Fruit fly (Drosophila melanogaster) whole organism, embryonic: ENCODE results near the gene Plc21C.
A peak's percentile ranks its signal among the peaks of the same experiment; 100 is the strongest.

ENCODE experiments used
- Blimp-1 ChIP-seq: fragments of 200-800 bp; sonication (Bioruptor generic); optimal IDR thresholded peaks from 3 replicates; lab custom pipeline; 2018; ENCODE audit warnings: missing biosample characterization, missing genetic modification characterization, mild to moderate bottlenecking, moderate library complexity, missing genetic modification reagents
- CG11085 ChIP-seq: fragments of 200-800 bp; sonication (Bioruptor generic); IDR thresholded peaks from 2 replicates; pipeline ENCODE4 v1.3.6; 2022; ENCODE audit warnings: missing biosample characterization, missing genetic modification characterization
- CG11093 ChIP-seq: fragments of 200-800 bp; sonication (Bioruptor generic); IDR thresholded peaks from 3 replicates; pipeline ENCODE4 v1.3.6; 2022; ENCODE audit warnings: missing biosample characterization, missing genetic modification characterization
- CG11504 ChIP-seq: fragments of 200-800 bp; sonication (Bioruptor generic); optimal IDR thresholded peaks from 3 replicates; lab custom pipeline; 2019; ENCODE audit warnings: missing biosample characterization, mild to moderate bottlenecking, missing genetic modification characterization, moderate library complexity
- CG13296 ChIP-seq: fragments of 200-800 bp; sonication (Bioruptor generic); optimal IDR thresholded peaks from 3 replicates; lab custom pipeline; 2018; ENCODE audit warnings: missing biosample characterization, mild to moderate bottlenecking, missing genetic modification characterization
- CG13775 ChIP-seq: fragments of 200-800 bp; sonication (Bioruptor generic); optimal IDR thresholded peaks from 3 replicates; lab custom pipeline; 2017; ENCODE audit warnings: missing biosample characterization, mild to moderate bottlenecking, missing genetic modification characterization
- CG15269 ChIP-seq: fragments of 200-800 bp; sonication (Bioruptor generic); optimal IDR thresholded peaks from 2 replicates; lab custom pipeline; 2018; ENCODE audit warnings: missing biosample characterization, mild to moderate bottlenecking, missing genetic modification characterization, moderate library complexity
- CG16779 ChIP-seq: fragments of 200-800 bp; sonication (Bioruptor generic); IDR thresholded peaks from 2 replicates; pipeline ENCODE4 v1.3.6; 2022; ENCODE audit warnings: missing biosample characterization, missing genetic modification characterization
- CG17359 ChIP-seq: fragments of 200-800 bp; sonication (Bioruptor generic); optimal IDR thresholded peaks from 3 replicates; lab custom pipeline; 2018; ENCODE audit warnings: missing biosample characterization, mild to moderate bottlenecking, missing genetic modification characterization, moderate library complexity
- CG18764 ChIP-seq: fragments of 200-800 bp; sonication (Bioruptor generic); optimal IDR thresholded peaks from 3 replicates; lab custom pipeline; 2016; ENCODE audit warnings: missing biosample characterization, missing genetic modification characterization
- CG2120 ChIP-seq: fragments of 200-800 bp; sonication (Bioruptor generic); optimal IDR thresholded peaks from 3 replicates; lab custom pipeline; 2016; ENCODE audit warnings: missing biosample characterization, missing genetic modification characterization
- CG2129 ChIP-seq: fragments of 200-800 bp; sonication (Bioruptor generic); IDR thresholded peaks from 2 replicates; pipeline ENCODE4 v1.3.6; 2022; ENCODE audit warnings: missing biosample characterization, missing genetic modification characterization; ENCODE audit not compliant: partially characterized antibody
- CG4617 ChIP-seq: fragments of 200-800 bp; sonication (Bioruptor generic); optimal IDR thresholded peaks from 3 replicates; lab custom pipeline; 2016; ENCODE audit warnings: missing biosample characterization, missing genetic modification characterization, borderline replicate concordance
- CG6254 ChIP-seq: fragments of 200-800 bp; sonication (Bioruptor generic); optimal IDR thresholded peaks from 3 replicates; lab custom pipeline; 2017; ENCODE audit warnings: mild to moderate bottlenecking, missing biosample characterization, missing genetic modification reagents, missing genetic modification characterization
- CG6683 ChIP-seq: fragments of 200-800 bp; sonication (Bioruptor generic); optimal IDR thresholded peaks from 2 replicates; lab custom pipeline; 2017; ENCODE audit warnings: missing biosample characterization, mild to moderate bottlenecking, missing genetic modification characterization, missing genetic modification reagents
- CG6791 ChIP-seq: fragments of 200-800 bp; sonication (Bioruptor generic); IDR thresholded peaks from 3 replicates; pipeline ENCODE4 v1.3.6; 2022; ENCODE audit warnings: missing biosample characterization, missing genetic modification characterization; ENCODE audit not compliant: partially characterized antibody
- CG7786 ChIP-seq: fragments of 200-800 bp; sonication (Bioruptor generic); optimal IDR thresholded peaks from 2 replicates; lab custom pipeline; 2016; ENCODE audit warnings: missing biosample characterization, missing genetic modification characterization
- CG8281 ChIP-seq: fragments of 200-800 bp; sonication (Bioruptor generic); optimal IDR thresholded peaks from 2 replicates; lab custom pipeline; 2018; ENCODE audit warnings: missing biosample characterization, mild to moderate bottlenecking, missing genetic modification characterization, moderate library complexity
- CG8290 ChIP-seq, 3 experiments: fragments of 200-800 bp; sonication (Bioruptor generic); optimal IDR thresholded peaks; 2 replicates each; lab custom pipeline; 2016 to 2019; ENCODE audit warnings: missing biosample characterization in 3 of 3, missing genetic modification characterization in 3 of 3, mild to moderate bottlenecking in 2 of 3, moderate library complexity in 1 of 3
- CG9932 ChIP-seq: fragments of 200-800 bp; sonication (Bioruptor generic); IDR thresholded peaks from 2 replicates; pipeline ENCODE4 v1.3.6; 2022; ENCODE audit warnings: missing biosample characterization, missing genetic modification characterization
- CoRest ChIP-seq: fragments of 200-800 bp; sonication (Bioruptor generic); optimal IDR thresholded peaks from 3 replicates; lab custom pipeline; 2018; ENCODE audit warnings: missing biosample characterization, mild to moderate bottlenecking, missing genetic modification characterization, moderate library complexity
- Drgx ChIP-seq: fragments of 200-800 bp; sonication (Bioruptor generic); IDR thresholded peaks from 2 replicates; pipeline ENCODE4 v1.3.6; 2022; ENCODE audit warnings: missing biosample characterization, missing genetic modification characterization
- Ets97D ChIP-seq: fragments of 200-800 bp; sonication (Bioruptor generic); optimal IDR thresholded peaks from 3 replicates; lab custom pipeline; 2016; ENCODE audit warnings: missing biosample characterization, missing genetic modification characterization
- Gug ChIP-seq: fragments of 200-800 bp; sonication (Bioruptor generic); IDR thresholded peaks from 4 replicates; pipeline ENCODE4 v1.3.6; 2022; ENCODE audit warnings: missing biosample characterization, missing genetic modification characterization
- Hr3 ChIP-seq: fragments of 200-800 bp; sonication (Bioruptor generic); optimal IDR thresholded peaks from 3 replicates; lab custom pipeline; 2016; ENCODE audit warnings: missing biosample characterization, missing genetic modification characterization
- MESR4 ChIP-seq: fragments of 200-800 bp; sonication (Bioruptor generic); optimal IDR thresholded peaks from 2 replicates; lab custom pipeline; 2018; ENCODE audit warnings: missing biosample characterization, mild to moderate bottlenecking, missing genetic modification characterization, moderate library complexity
- PHDP ChIP-seq: fragments of 200-800 bp; sonication (Bioruptor generic); optimal IDR thresholded peaks from 3 replicates; lab custom pipeline; 2018; ENCODE audit warnings: missing biosample characterization, mild to moderate bottlenecking, missing genetic modification characterization, moderate library complexity
- Scr ChIP-seq: fragments of 200-800 bp; sonication (Bioruptor generic); IDR thresholded peaks from 2 replicates; pipeline ENCODE4 v1.3.6; 2022; ENCODE audit warnings: missing biosample characterization, missing genetic modification characterization; ENCODE audit not compliant: partially characterized antibody
- Side ChIP-seq: fragments of 200-800 bp; sonication (Bioruptor generic); optimal IDR thresholded peaks from 2 replicates; lab custom pipeline; 2016; ENCODE audit warnings: missing biosample characterization, missing genetic modification characterization
- Spps ChIP-seq: fragments of 200-800 bp; sonication (Bioruptor generic); optimal IDR thresholded peaks from 2 replicates; lab custom pipeline; 2018; ENCODE audit warnings: missing biosample characterization, mild to moderate bottlenecking, missing genetic modification characterization
- Trl ChIP-seq, 3 experiments: fragments of >200 bp in 2 of 3; fragments of 200-800 bp in 1 of 3; sonication (Bioruptor generic) in 1 of 3; optimal IDR thresholded peaks; 2 replicates in 1 of 3; 3 replicates in 2 of 3; lab custom pipeline; 2016 to 2017; ENCODE audit warnings: missing biosample characterization in 1 of 3, missing genetic modification characterization in 1 of 3
- bowl ChIP-seq: fragments of 200-800 bp; sonication (Bioruptor generic); IDR thresholded peaks from 2 replicates; pipeline ENCODE4 v1.3.6; 2022; ENCODE audit warnings: missing biosample characterization, missing genetic modification characterization
- dan ChIP-seq: fragments of 200-800 bp; sonication (Bioruptor generic); IDR thresholded peaks from 2 replicates; pipeline ENCODE4 v1.3.6; 2022; ENCODE audit warnings: missing biosample characterization, missing genetic modification characterization
- dmrt99B ChIP-seq: fragments of 200-800 bp; sonication (Bioruptor generic); optimal IDR thresholded peaks from 2 replicates; lab custom pipeline; 2018; ENCODE audit warnings: missing biosample characterization, mild to moderate bottlenecking, missing genetic modification characterization, moderate library complexity
- en ChIP-seq: fragments of 200-800 bp; sonication (Bioruptor generic); optimal IDR thresholded peaks from 2 replicates; lab custom pipeline; 2016; ENCODE audit warnings: missing biosample characterization, missing genetic modification characterization
- eve ChIP-seq, 2 experiments: fragments of >200 bp; optimal IDR thresholded peaks; 2 replicates each; lab custom pipeline; 2017; ENCODE audit warnings: missing biosample characterization in 2 of 2, missing genetic modification characterization in 2 of 2
- gfzf ChIP-seq: fragments of 200-800 bp; sonication (Bioruptor generic); optimal IDR thresholded peaks from 2 replicates; lab custom pipeline; 2016; ENCODE audit warnings: missing biosample characterization, mild to moderate bottlenecking, missing genetic modification characterization, moderate library complexity
- ind ChIP-seq: fragments of 200-800 bp; sonication (Bioruptor generic); optimal IDR thresholded peaks from 3 replicates; lab custom pipeline; 2016; ENCODE audit warnings: missing biosample characterization, missing genetic modification characterization
- inv ChIP-seq: fragments of 200-800 bp; sonication (Bioruptor generic); IDR thresholded peaks from 2 replicates; pipeline ENCODE4 v1.3.6; 2022; ENCODE audit warnings: missing biosample characterization, missing genetic modification characterization; ENCODE audit not compliant: partially characterized antibody
- jumu ChIP-seq: fragments of 200-800 bp; sonication (Bioruptor generic); optimal IDR thresholded peaks from 3 replicates; lab custom pipeline; 2016; ENCODE audit warnings: missing biosample characterization, missing genetic modification characterization
- klu ChIP-seq: fragments of 200-800 bp; sonication (Bioruptor generic); IDR thresholded peaks from 2 replicates; pipeline ENCODE4 v1.3.6; 2022; ENCODE audit warnings: missing biosample characterization, missing genetic modification characterization
- pan ChIP-seq, 4 experiments: fragments of >200 bp in 3 of 4; fragments of 200-800 bp in 1 of 4; sonication (Bioruptor generic) in 1 of 4; optimal IDR thresholded peaks in 3 of 4; IDR thresholded peaks in 1 of 4; 2 replicates each; pipeline versions ENCODE4 v1.3.6 to Lab custom; 2017 to 2022; ENCODE audit warnings: missing biosample characterization in 2 of 4, missing genetic modification characterization in 2 of 4, mixed read lengths in 1 of 4
- phol ChIP-seq: fragments of 200-800 bp; sonication (Bioruptor generic); optimal IDR thresholded peaks from 3 replicates; lab custom pipeline; 2018; ENCODE audit warnings: missing biosample characterization, mild to moderate bottlenecking, missing genetic modification characterization, moderate library complexity
- pros ChIP-seq: fragments of 200-800 bp; sonication (Bioruptor generic); optimal IDR thresholded peaks from 3 replicates; lab custom pipeline; 2019; ENCODE audit warnings: missing biosample characterization, mild to moderate bottlenecking, missing genetic modification characterization, moderate library complexity
- rib ChIP-seq: fragments of 200-800 bp; sonication (Bioruptor generic); IDR thresholded peaks from 2 replicates; pipeline ENCODE4 v1.3.6; 2022; ENCODE audit warnings: missing biosample characterization, missing genetic modification characterization
- shn ChIP-seq: fragments of 200-800 bp; sonication (Bioruptor generic); optimal IDR thresholded peaks from 3 replicates; lab custom pipeline; 2016; ENCODE audit warnings: missing biosample characterization, missing genetic modification characterization
- sim ChIP-seq: fragments of 200-800 bp; sonication (Bioruptor generic); IDR thresholded peaks from 2 replicates; pipeline ENCODE4 v1.3.6; 2022; ENCODE audit warnings: missing biosample characterization, missing genetic modification characterization
- sima ChIP-seq: fragments of 200-800 bp; sonication (Bioruptor generic); optimal IDR thresholded peaks from 2 replicates; lab custom pipeline; 2016; ENCODE audit warnings: missing biosample characterization, missing genetic modification characterization
- tin ChIP-seq: fragments of 200-800 bp; sonication (Bioruptor generic); optimal IDR thresholded peaks from 3 replicates; lab custom pipeline; 2016; ENCODE audit warnings: missing biosample characterization, missing genetic modification characterization
- zen2 ChIP-seq: fragments of 200-800 bp; sonication (Bioruptor generic); IDR thresholded peaks from 3 replicates; pipeline ENCODE4 v1.3.6; 2022; ENCODE audit warnings: missing biosample characterization, missing genetic modification characterization; ENCODE audit not compliant: partially characterized antibody

The Plc21C gene

dm6 chr2L:309177-309576 is 3.4 kb downstream of the Plc21C start (continued):
- no peak for TF ChIP-seq CG6791
- TF ChIP-seq gfzf (GFP tag; lab: Kevin White, UChicago), result no peak
- TF ChIP-seq CG13296 (GFP tag; lab: Kevin White, UChicago), result no peak
- no peak for TF ChIP-seq CG8290 (GFP tag; optimal IDR thresholded peaks at IDR 0.05; lab: Kevin White, UChicago)
- peak in 1 of 2 experiments; percentile 4 for TF ChIP-seq CG8290 (tag; optimal IDR thresholded peaks at IDR 0.05; lab: Kevin White, UChicago)
- TF ChIP-seq CG11093 (GFP tag; lab: Robert Waterston, UW), result no peak
- no peak for TF ChIP-seq pan (optimal IDR thresholded peaks at IDR 0.05; lab: Kevin White, UChicago)
- TF ChIP-seq pan (GFP tag; optimal IDR thresholded peaks at IDR 0.05 in 1 of 2, IDR thresholded peaks at IDR 0.05 in 1 of 2), result no peak
- TF ChIP-seq CG17359 (tag; lab: Kevin White, UChicago), result peak; percentile 12
- no peak for TF ChIP-seq MESR4
- TF ChIP-seq CG11504 (tag; lab: Kevin White, UChicago), result peak; percentile 31
- TF ChIP-seq PHDP (tag; lab: Kevin White, UChicago), result peak; percentile 30
- no peak for TF ChIP-seq CG2129
- no peak for TF ChIP-seq Scr (GFP tag; lab: Robert Waterston, UW)
- no peak for TF ChIP-seq zen2
- TF ChIP-seq Gug (GFP tag; lab: Robert Waterston, UW), result no peak
- TF ChIP-seq CG4617, result no peak
- no peak for TF ChIP-seq rib
- peak; percentile 13 for TF ChIP-seq ind
- no peak for TF ChIP-seq CG8281 (tag; lab: Kevin White, UChicago)
- TF ChIP-seq klu, result no peak
- TF ChIP-seq dan (GFP tag; lab: Robert Waterston, UW), result no peak
- peak; percentile 40 for TF ChIP-seq CG2120 (GFP tag; lab: Kevin White, UChicago)
- no peak for TF ChIP-seq bowl (GFP tag; lab: Robert Waterston, UW)
- peak; percentile 9 for TF ChIP-seq CG18764 (GFP tag; lab: Kevin White, UChicago)
- no peak for TF ChIP-seq inv (GFP tag; lab: Robert Waterston, UW)
- peak; percentile 7 for TF ChIP-seq CoRest
- no peak for TF ChIP-seq Hr3 (GFP tag; lab: Kevin White, UChicago)
- no peak for TF ChIP-seq CG6254 (GFP tag; lab: Kevin White, UChicago)
- TF ChIP-seq CG15269 (tag; lab: Kevin White, UChicago), result no peak
- peak in 1 of 2 experiments; percentile 59 for TF ChIP-seq eve (GFP tag; optimal IDR thresholded peaks at IDR 0.05; lab: Kevin White, UChicago)
- TF ChIP-seq dmrt99B (tag; lab: Kevin White, UChicago), result peak; percentile 18
- TF ChIP-seq sima (GFP tag; lab: Kevin White, UChicago), result no peak
- TF ChIP-seq CG9932 (GFP tag; lab: Robert Waterston, UW), result peak; percentile 29; the same call in 1 of the 2 replicates
- no peak for TF ChIP-seq Ets97D (GFP tag; lab: Kevin White, UChicago)
- no peak for TF ChIP-seq CG11085
- TF ChIP-seq sim (GFP tag; lab: Robert Waterston, UW), result no peak
- no peak for TF ChIP-seq pros
- TF ChIP-seq, all 482 proteins: peak for 57

- TF ChIP-seq tin (GFP tag; lab: Kevin White, UChicago) (no peak), eve (GFP tag; optimal IDR thresholded peaks at IDR 0.05; lab: Kevin White, UChicago) (no peak), CG16779 (GFP tag; lab: Robert Waterston, UW) (0 out of 2 replicates have a peak, but pooled peaks have one; percentile 22), shn (GFP tag; lab: Kevin White, UChicago) (no peak), Blimp-1 (GFP tag; lab: Kevin White, UChicago) (no peak), phol (no peak), Side (GFP tag; lab: Kevin White, UChicago) (no peak), en (GFP tag; lab: Kevin White, UChicago) (no peak), CG7786 (no peak), CG6683 (GFP tag; lab: Kevin White, UChicago) (no peak), Trl (optimal IDR thresholded peaks at IDR 0.05; lab: Kevin White, UChicago) (peak; percentile 77 to 90), Trl (GFP tag; optimal IDR thresholded peaks at IDR 0.05; lab: Kevin White, UChicago) (peak; percentile 9), jumu (GFP tag; lab: Kevin White, UChicago) (no peak), CG13775 (GFP tag; lab: Kevin White, UChicago) (no peak), Spps (tag; lab: Kevin White, UChicago) (no peak), Drgx (GFP tag; lab: Robert Waterston, UW) (peak; percentile 27; the same call in 1 of the 2 replicates), rib (no peak)
These were observed 4.2 kb downstream of the Plc21C start for dm6 chr2L:309812-310431.
